Worm (Caenorhabditis elegans) whole organism, young adult: Measurements from ENCODE around the gene mlt-9.

Experiments used
- B0261.1 ChIP-seq: sonication (generic microtip); optimal IDR thresholded peaks from 2 replicates; lab custom pipeline; 2016; ENCODE audit warnings: mild to moderate bottlenecking, missing genetic modification characterization, moderate library complexity, missing compliant biosample characterization
- C06A6.2 ChIP-seq: fragments of 200-800 bp; sonication (Bioruptor generic); conservative IDR thresholded peaks from 2 replicates; pipeline ENCODE4 v1.3.6; 2022; ENCODE audit warnings: missing genetic modification characterization, missing compliant biosample characterization
- F33H1.4 ChIP-seq: fragments of 200-800 bp; sonication (Bioruptor generic); IDR thresholded peaks from 2 replicates; pipeline ENCODE4 v1.3.6; 2022; ENCODE audit warnings: missing genetic modification reagents, missing genetic modification characterization, missing compliant biosample characterization
- F37B4.10 ChIP-seq: fragments of 200-800 bp; sonication (Bioruptor generic); IDR thresholded peaks from 2 replicates; pipeline ENCODE4 v1.3.6; 2022; ENCODE audit warnings: missing genetic modification characterization, missing compliant biosample characterization
- F49E8.2 ChIP-seq: sonication (generic microtip); optimal IDR thresholded peaks from 3 replicates; lab custom pipeline; 2017; ENCODE audit warnings: missing genetic modification characterization, mild to moderate bottlenecking, missing compliant biosample characterization, antibody characterized with exemption, moderate library complexity; ENCODE audit not compliant: insufficient read depth
- F55B11.4 ChIP-seq: sonication (generic microtip); optimal IDR thresholded peaks from 2 replicates; lab custom pipeline; 2016; ENCODE audit warnings: missing compliant biosample characterization, missing genetic modification characterization, borderline replicate concordance; ENCODE audit not compliant: insufficient read depth
- Y56A3A.18 ChIP-seq: fragments of 200-800 bp; sonication (Bioruptor generic); IDR thresholded peaks from 2 replicates; pipeline ENCODE4 v1.3.6; 2022; ENCODE audit warnings: missing genetic modification reagents, missing genetic modification characterization, missing compliant biosample characterization
- Y79H2A.3 ChIP-seq: fragments of 200-800 bp; sonication (Bioruptor generic); conservative IDR thresholded peaks from 2 replicates; pipeline ENCODE4 v1.3.6; 2022; ENCODE audit warnings: missing genetic modification reagents, missing genetic modification characterization, missing compliant biosample characterization
- ama-1 ChIP-seq, 3 experiments: fragments of 150-350 bp in 1 of 3; sonication (generic microtip) in 2 of 3; optimal IDR thresholded peaks; 2 replicates each; lab custom pipeline; 2014 to 2018; ENCODE audit warnings: missing biosample characterization in 2 of 3, missing genetic modification characterization in 2 of 3, missing genetic modification reagents in 2 of 3
- atf-7 ChIP-seq: sonication (generic microtip); optimal IDR thresholded peaks from 2 replicates; lab custom pipeline; 2017; ENCODE audit warnings: mild to moderate bottlenecking, missing genetic modification characterization, missing compliant biosample characterization
- attf-6 ChIP-seq: fragments of 200-800 bp; sonication (Bioruptor generic); IDR thresholded peaks from 2 replicates; pipeline ENCODE4 v1.3.6; 2022; ENCODE audit warnings: missing genetic modification reagents, missing genetic modification characterization, missing compliant biosample characterization
- bed-1 ChIP-seq: fragments of 200-800 bp; sonication (Bioruptor generic); IDR thresholded peaks from 2 replicates; pipeline ENCODE4 v1.3.6; 2022; ENCODE audit warnings: missing genetic modification reagents, missing genetic modification characterization, missing compliant biosample characterization
- bed-2 ChIP-seq: fragments of 200-800 bp; sonication (Bioruptor generic); IDR thresholded peaks from 2 replicates; pipeline ENCODE4 v1.3.6; 2022; ENCODE audit warnings: missing genetic modification reagents, missing genetic modification characterization, missing compliant biosample characterization
- ccch-3 ChIP-seq: fragments of 200-800 bp; sonication (Bioruptor generic); optimal IDR thresholded peaks from 2 replicates; lab custom pipeline; 2018; ENCODE audit warnings: mild to moderate bottlenecking, missing genetic modification characterization, missing compliant biosample characterization
- cebp-2 ChIP-seq: fragments of 200-800 bp; sonication (Bioruptor generic); IDR thresholded peaks from 2 replicates; pipeline ENCODE4 v1.3.6; 2022; ENCODE audit warnings: missing genetic modification characterization, missing compliant biosample characterization
- ceh-27 ChIP-seq: fragments of 200-800 bp; sonication (Bioruptor generic); optimal IDR thresholded peaks from 2 replicates; lab custom pipeline; 2018; ENCODE audit warnings: mild to moderate bottlenecking, missing genetic modification characterization, moderate library complexity, missing compliant biosample characterization
- ceh-79 ChIP-seq: sonication (generic microtip); optimal IDR thresholded peaks from 2 replicates; lab custom pipeline; 2017; ENCODE audit warnings: mild to moderate bottlenecking, missing genetic modification characterization, missing compliant biosample characterization
- dox-1 ChIP-seq: fragments of 200-800 bp; sonication (Bioruptor generic); IDR thresholded peaks from 2 replicates; pipeline ENCODE4 v1.3.6; 2022; ENCODE audit warnings: missing genetic modification reagents, missing genetic modification characterization, missing compliant biosample characterization
- efl-1 ChIP-seq: fragments of 150-350 bp; optimal IDR thresholded peaks from 2 replicates; lab custom pipeline; 2014; ENCODE audit warnings: missing biosample characterization, missing genetic modification reagents, missing genetic modification characterization
- egl-44 ChIP-seq: fragments of 200-800 bp; sonication (Bioruptor generic); IDR thresholded peaks from 2 replicates; pipeline ENCODE4 v1.3.6; 2022; ENCODE audit warnings: missing genetic modification reagents, missing genetic modification characterization, missing compliant biosample characterization
- gei-17 ChIP-seq: fragments of 200-800 bp; sonication (Bioruptor generic); optimal IDR thresholded peaks from 2 replicates; lab custom pipeline; 2018; ENCODE audit warnings: mild to moderate bottlenecking, missing genetic modification characterization, missing compliant biosample characterization
- let-607 ChIP-seq, 2 experiments: fragments of 200-800 bp in 1 of 2; sonication (Bioruptor generic) in 1 of 2; sonication (generic microtip) in 1 of 2; optimal IDR thresholded peaks; 2 replicates each; lab custom pipeline; 2016 to 2018; ENCODE audit warnings: mild to moderate bottlenecking in 2 of 2, missing compliant biosample characterization in 2 of 2, missing genetic modification characterization in 2 of 2, moderate library complexity in 2 of 2, missing genotype in 1 of 2
- lin-40 ChIP-seq: sonication (generic microtip); optimal IDR thresholded peaks from 2 replicates; lab custom pipeline; 2016; ENCODE audit warnings: missing genetic modification characterization, mild to moderate bottlenecking, missing compliant biosample characterization, missing genotype, missing genetic modification reagents
- madf-3 ChIP-seq: fragments of 200-800 bp; sonication (Bioruptor generic); IDR thresholded peaks from 2 replicates; pipeline ENCODE4 v1.3.6; 2022; ENCODE audit warnings: missing genetic modification reagents, missing genetic modification characterization, missing compliant biosample characterization
- madf-6 ChIP-seq: fragments of 200-800 bp; sonication (Bioruptor generic); IDR thresholded peaks from 2 replicates; pipeline ENCODE4 v1.3.6; 2022; ENCODE audit warnings: missing genetic modification reagents, missing genetic modification characterization, missing compliant biosample characterization
- mel-28 ChIP-seq: sonication (generic microtip); optimal IDR thresholded peaks from 2 replicates; lab custom pipeline; 2016; ENCODE audit warnings: borderline replicate concordance, mild to moderate bottlenecking, missing genetic modification characterization, missing compliant biosample characterization
- mxl-1 ChIP-seq: sonication (generic microtip); optimal IDR thresholded peaks from 2 replicates; lab custom pipeline; 2016; ENCODE audit warnings: missing genetic modification characterization, missing compliant biosample characterization
- nfya-1 ChIP-seq: sonication (generic microtip); optimal IDR thresholded peaks from 2 replicates; lab custom pipeline; 2017; ENCODE audit warnings: antibody characterized with exemption, missing compliant biosample characterization, missing genetic modification characterization, borderline replicate concordance; ENCODE audit not compliant: insufficient read depth
- nfyb-1 ChIP-seq: fragments of 200-800 bp; sonication (Bioruptor generic); IDR thresholded peaks from 2 replicates; pipeline ENCODE4 v1.3.6; 2022; ENCODE audit warnings: missing genetic modification reagents, missing genetic modification characterization, missing compliant biosample characterization
- nhr-120 ChIP-seq: fragments of 200-800 bp; sonication (Bioruptor generic); IDR thresholded peaks from 2 replicates; pipeline ENCODE4 v1.3.6; 2022; ENCODE audit warnings: missing genetic modification characterization, missing compliant biosample characterization
- nhr-90 ChIP-seq: sonication (generic microtip); optimal IDR thresholded peaks from 2 replicates; lab custom pipeline; 2016; ENCODE audit warnings: missing genotype, mild to moderate bottlenecking, missing genetic modification characterization, missing compliant biosample characterization
- rec-8 ChIP-seq, 2 experiments: sonication (generic microtip); optimal IDR thresholded peaks; 2 replicates each; lab custom pipeline; 2016; ENCODE audit warnings: mild to moderate bottlenecking in 2 of 2, missing genetic modification characterization in 2 of 2, missing genetic modification reagents in 2 of 2, missing genotype in 2 of 2, missing biosample characterization in 1 of 2, missing compliant biosample characterization in 1 of 2, moderate library complexity in 1 of 2
- snpc-1.3 ChIP-seq: sonication (generic microtip); optimal IDR thresholded peaks from 2 replicates; lab custom pipeline; 2017; ENCODE audit warnings: missing genetic modification characterization, mild to moderate bottlenecking, missing compliant biosample characterization, antibody characterized with exemption, moderate library complexity, missing genotype, missing genetic modification reagents; ENCODE audit not compliant: insufficient read depth
- snpc-4 ChIP-seq, 5 experiments: fragments of 150-350 bp in 1 of 5; sonication (generic microtip) in 4 of 5; optimal IDR thresholded peaks; 2 replicates each; lab custom pipeline; 2014 to 2018; ENCODE audit warnings: missing genetic modification characterization in 5 of 5, missing biosample characterization in 3 of 5, antibody characterized with exemption in 2 of 5, mild to moderate bottlenecking in 2 of 5, missing compliant biosample characterization in 2 of 5, missing genotype in 2 of 5, moderate library complexity in 2 of 5, missing genetic modification reagents in 1 of 5
- somi-1 ChIP-seq: fragments of 200-800 bp; sonication (Bioruptor generic); optimal IDR thresholded peaks from 2 replicates; lab custom pipeline; 2018; ENCODE audit warnings: mild to moderate bottlenecking, missing genetic modification characterization, missing compliant biosample characterization
- tbx-9 ChIP-seq: sonication (generic microtip); optimal IDR thresholded peaks from 2 replicates; lab custom pipeline; 2016; ENCODE audit warnings: borderline replicate concordance, missing genetic modification characterization, inconsistent platforms, missing compliant biosample characterization
- tlf-1 ChIP-seq: fragments of 200-800 bp; sonication (Bioruptor generic); optimal IDR thresholded peaks from 2 replicates; lab custom pipeline; 2018; ENCODE audit warnings: mild to moderate bottlenecking, missing genetic modification characterization, missing compliant biosample characterization
- unc-130 ChIP-seq: sonication (generic microtip); optimal IDR thresholded peaks from 2 replicates; lab custom pipeline; 2016; ENCODE audit warnings: missing genetic modification reagents, missing genetic modification characterization, missing compliant biosample characterization
- unc-62 ChIP-seq: fragments of 150-350 bp; optimal IDR thresholded peaks from 2 replicates; lab custom pipeline; 2014; ENCODE audit warnings: missing biosample characterization, missing genetic modification reagents, missing genetic modification characterization
- ztf-22 ChIP-seq: fragments of 200-800 bp; sonication (Bioruptor generic); optimal IDR thresholded peaks from 2 replicates; lab custom pipeline; 2018; ENCODE audit warnings: mild to moderate bottlenecking, missing genetic modification characterization, moderate library complexity, missing compliant biosample characterization
- ztf-26 ChIP-seq: sonication (generic microtip); optimal IDR thresholded peaks from 2 replicates; lab custom pipeline; 2017; ENCODE audit warnings: missing genetic modification characterization, missing compliant biosample characterization
- ztf-28 ChIP-seq: fragments of 200-800 bp; sonication (Bioruptor generic); IDR thresholded peaks from 2 replicates; pipeline ENCODE4 v1.3.6; 2022; ENCODE audit warnings: missing genetic modification reagents, missing genetic modification characterization, missing compliant biosample characterization
- ztf-3 ChIP-seq: fragments of 200-800 bp; sonication (Bioruptor generic); optimal IDR thresholded peaks from 2 replicates; lab custom pipeline; 2018; ENCODE audit warnings: mild to moderate bottlenecking, missing genetic modification characterization, missing compliant biosample characterization
- ztf-6 ChIP-seq: fragments of 200-800 bp; sonication (Bioruptor generic); IDR thresholded peaks from 2 replicates; pipeline ENCODE4 v1.3.6; 2022; ENCODE audit warnings: missing genetic modification reagents, missing genetic modification characterization, missing compliant biosample characterization

The mlt-9 gene

ce11 chrX:15076909-15077308 is 30.7 kb downstream of the mlt-9 start:
- TF ChIP-seq ztf-26 (tag; lab: Kevin White, UChicago) = no peak
- no peak for TF ChIP-seq let-607 (tag; optimal IDR thresholded peaks at IDR 0.05; lab: Kevin White, UChicago)
- TF ChIP-seq madf-6 (GFP tag; lab: Robert Waterston, UW) = 0 out of 2 replicates have a peak, but pooled peaks have one; percentile 6
- TF ChIP-seq ceh-27 (GFP tag; lab: Kevin White, UChicago) = no peak
- TF ChIP-seq attf-6 (GFP tag; lab: Robert Waterston, UW) = no peak
- no peak for TF ChIP-seq ztf-28
- peak; percentile 13 for TF ChIP-seq ama-1 (optimal IDR thresholded peaks at IDR 0.05; lab: Kevin White, UChicago)
- no peak for TF ChIP-seq ama-1 (GFP tag; optimal IDR thresholded peaks at IDR 0.05; lab: Kevin White, UChicago)
- TF ChIP-seq Y56A3A.18 (GFP tag; lab: Robert Waterston, UW) = 0 out of 2 replicates have a peak, but pooled peaks have one; percentile 28
- no peak for TF ChIP-seq nfya-1
- TF ChIP-seq nhr-90 (tag; lab: Kevin White, UChicago) = no peak

- TF ChIP-seq somi-1 (GFP tag; lab: Kevin White, UChicago) (no peak), C06A6.2 (GFP tag; lab: Robert Waterston, UW) (no peak), bed-1 (GFP tag; lab: Robert Waterston, UW) (no peak), ceh-79 (tag; lab: Kevin White, UChicago) (no peak), mxl-1 (tag; lab: Kevin White, UChicago) (no peak), snpc-4 (GFP tag; optimal IDR thresholded peaks at IDR 0.05; lab: Kevin White, UChicago) (no peak), snpc-4 (tag; optimal IDR thresholded peaks at IDR 0.05; lab: Kevin White, UChicago) (no peak), madf-3 (GFP tag; lab: Robert Waterston, UW) (no peak), nhr-120 (no peak), atf-7 (tag; lab: Kevin White, UChicago) (peak; percentile 6), F37B4.10 (GFP tag; lab: Robert Waterston, UW) (no peak), ztf-3 (GFP tag; lab: Kevin White, UChicago) (no peak), snpc-1.3 (no peak), F33H1.4 (no peak), Y79H2A.3 (GFP tag; lab: Robert Waterston, UW) (no peak), ceh-27 (GFP tag; lab: Kevin White, UChicago) (no peak), gei-17 (GFP tag; lab: Kevin White, UChicago) (peak; percentile 22), unc-130 (GFP tag; lab: Kevin White, UChicago) (no peak), B0261.1 (tag; lab: Kevin White, UChicago) (no peak), ama-1 (optimal IDR thresholded peaks at IDR 0.05; lab: Kevin White, UChicago) (peak; percentile 92), ama-1 (GFP tag; optimal IDR thresholded peaks at IDR 0.05; lab: Kevin White, UChicago) (no peak), nfyb-1 (peak; percentile 52), F49E8.2 (no peak), unc-62 (GFP tag; lab: Kevin White, UChicago) (no peak), ztf-26 (tag; lab: Kevin White, UChicago) (peak; percentile 77), bed-2 (GFP tag; lab: Robert Waterston, UW) (no peak), efl-1 (GFP tag; lab: Kevin White, UChicago) (no peak), dox-1 (peak; percentile 42), lin-40 (tag; lab: Kevin White, UChicago) (no peak), egl-44 (no peak), F55B11.4 (tag; lab: Kevin White, UChicago) (no peak), ztf-6 (GFP tag; lab: Robert Waterston, UW) (no peak), attf-6 (GFP tag; lab: Robert Waterston, UW) (no peak), mel-28 (tag; lab: Kevin White, UChicago) (peak; percentile 6), nfya-1 (no peak), cebp-2 (no peak), rec-8 (tag; optimal IDR thresholded peaks at IDR 0.05; lab: Kevin White, UChicago) (no peak), tbx-9 (tag; lab: Kevin White, UChicago) (no peak), ccch-3 (no peak), tlf-1 (GFP tag; lab: Kevin White, UChicago) (no peak), ztf-22 (GFP tag; lab: Kevin White, UChicago) (peak; percentile 22)
Observed at ce11 chrX:15076042-15076565, 31.5 kb downstream of the mlt-9 start, which contains the start of the genes H40L08.3 and H40L08.9. TSS of gene H40L08.3 (minus strand) at chrX:15076092. TSS of gene H40L08.9 (minus strand) at chrX:15076480.
